Worm (Caenorhabditis elegans): Measurements from ENCODE around the gene algn-12.

ce11 chrV:8050811-8051210 lies 15.9 kb downstream of the algn-12 start, which contains the start of gene col-43:
- no peak for TF ChIP-seq nhr-76 (tag; optimal IDR thresholded peaks at IDR 0.05)
- TF ChIP-seq unc-62 (GFP tag; optimal IDR thresholded peaks at IDR 0.05): no peak
- TF ChIP-seq ztf-11 (tag; optimal IDR thresholded peaks at IDR 0.05): no peak
- no peak for TF ChIP-seq mdl-1 (tag; optimal IDR thresholded peaks at IDR 0.05)
- no peak for TF ChIP-seq elt-2 (tag; optimal IDR thresholded peaks at IDR 0.05)
- TF ChIP-seq ama-1 (optimal IDR thresholded peaks at IDR 0.05): no peak
- no peak for TF ChIP-seq unc-39 (tag; optimal IDR thresholded peaks at IDR 0.05)
- TF ChIP-seq daf-12 (tag; optimal IDR thresholded peaks at IDR 0.05): no peak
- TF ChIP-seq zag-1 (tag; optimal IDR thresholded peaks at IDR 0.05): no peak
- no peak for TF ChIP-seq R02D3.7 (tag; optimal IDR thresholded peaks at IDR 0.05)
- no peak for TF ChIP-seq ceh-28 (tag; optimal IDR thresholded peaks at IDR 0.05)
